Worm (Caenorhabditis elegans): ENCODE data around the gene chc-1.

- TF ChIP-seq sem-4 (tag; optimal IDR thresholded peaks at IDR 0.05): no peak
- no peak for TF ChIP-seq nhr-237 (tag; optimal IDR thresholded peaks at IDR 0.05)
- no peak for TF ChIP-seq unc-62 (GFP tag; optimal IDR thresholded peaks at IDR 0.05)
- no peak for TF ChIP-seq aly-2 (tag; optimal IDR thresholded peaks at IDR 0.05)
- no peak for TF ChIP-seq ZK546.5 (tag; optimal IDR thresholded peaks at IDR 0.05)
These were observed 55.0 kb downstream of the chc-1 start, which contains the start of gene rip-1 for ce11 chrIII:10258641-10259040.
